Worm (Caenorhabditis elegans): ENCODE results near the gene riok-3.

- TF ChIP-seq alr-1 (tag; optimal IDR thresholded peaks at IDR 0.05): no peak
- no peak for TF ChIP-seq F13H6.1 (tag; optimal IDR thresholded peaks at IDR 0.05)
- no peak for TF ChIP-seq elt-3 (tag; optimal IDR thresholded peaks at IDR 0.05)
- no peak for TF ChIP-seq mab-5 (tag; optimal IDR thresholded peaks at IDR 0.05)
- TF ChIP-seq nhr-12 (tag; optimal IDR thresholded peaks at IDR 0.05): no peak
- TF ChIP-seq C34F6.9 (tag; optimal IDR thresholded peaks at IDR 0.05): no peak
- TF ChIP-seq nhr-77 (tag; optimal IDR thresholded peaks at IDR 0.05): no peak
- TF ChIP-seq dmd-4 (tag; optimal IDR thresholded peaks at IDR 0.05): no peak
- TF ChIP-seq unc-62 (GFP tag; optimal IDR thresholded peaks at IDR 0.05): no peak
- TF ChIP-seq egl-27 (tag; optimal IDR thresholded peaks at IDR 0.05): no peak
- TF ChIP-seq ztf-11 (tag; optimal IDR thresholded peaks at IDR 0.05): no peak
- TF ChIP-seq snpc-4 (tag; optimal IDR thresholded peaks at IDR 0.05): no peak
Observed at ce11 chrIII:9796448-9796847, 8.4 kb downstream of the riok-3 start, which contains the start of gene srxa-10.

Measured in whole organism, L2 larva.